Fruit fly (Drosophila melanogaster) whole organism, prepupa: ENCODE measurements around the gene CG5861.
A peak's percentile ranks its signal among the peaks of the same experiment; 100 is the strongest.

ENCODE experiments used
- CG10631 ChIP-seq: fragments of 200-800 bp; sonication (Bioruptor generic); optimal IDR thresholded peaks from 2 replicates; lab custom pipeline; 2016; ENCODE audit warnings: missing biosample characterization, missing genetic modification characterization
- CG10669 ChIP-seq: fragments of 200-800 bp; sonication (Bioruptor generic); optimal IDR thresholded peaks from 3 replicates; lab custom pipeline; 2018; ENCODE audit warnings: missing biosample characterization, mild to moderate bottlenecking, missing genetic modification characterization, moderate library complexity
- CG11762 ChIP-seq: fragments of 200-800 bp; sonication (Bioruptor generic); optimal IDR thresholded peaks from 3 replicates; lab custom pipeline; 2016; ENCODE audit warnings: missing biosample characterization, missing genetic modification characterization; ENCODE audit not compliant: insufficient read depth
- CG11902 ChIP-seq: fragments of 200-800 bp; sonication (Bioruptor generic); optimal IDR thresholded peaks from 3 replicates; lab custom pipeline; 2016; ENCODE audit warnings: missing biosample characterization, missing genetic modification characterization
- CG15336 ChIP-seq: fragments of 200-800 bp; sonication (Bioruptor generic); IDR thresholded peaks from 2 replicates; pipeline ENCODE4 v1.3.6; 2022; ENCODE audit warnings: missing biosample characterization, missing genetic modification characterization
- CG16779 ChIP-seq: fragments of 200-800 bp; sonication (Bioruptor generic); optimal IDR thresholded peaks from 3 replicates; lab custom pipeline; 2017; ENCODE audit warnings: missing biosample characterization, mild to moderate bottlenecking, missing genetic modification characterization
- CG3032 ChIP-seq: fragments of 200-800 bp; optimal IDR thresholded peaks from 2 replicates; lab custom pipeline; 2019; ENCODE audit warnings: missing biosample characterization, mild to moderate bottlenecking, missing genetic modification characterization, moderate library complexity
- CG31627 ChIP-seq: fragments of 200-800 bp; sonication (Bioruptor generic); optimal IDR thresholded peaks from 3 replicates; lab custom pipeline; 2016; ENCODE audit warnings: missing biosample characterization, missing genetic modification characterization
- CG32006 ChIP-seq: fragments of 200-800 bp; sonication (Bioruptor generic); optimal IDR thresholded peaks from 3 replicates; lab custom pipeline; 2017; ENCODE audit warnings: missing biosample characterization, mild to moderate bottlenecking, missing genetic modification characterization
- CG3919 ChIP-seq: fragments of 200-800 bp; sonication (Bioruptor generic); optimal IDR thresholded peaks from 3 replicates; lab custom pipeline; 2016; ENCODE audit warnings: missing biosample characterization, missing genetic modification characterization
- CG4318 ChIP-seq: fragments of 200-800 bp; sonication (Bioruptor generic); optimal IDR thresholded peaks from 3 replicates; lab custom pipeline; 2017; ENCODE audit warnings: missing biosample characterization, mild to moderate bottlenecking, missing genetic modification characterization
- CG6276 ChIP-seq: fragments of 200-800 bp; sonication (Bioruptor generic); optimal IDR thresholded peaks from 2 replicates; lab custom pipeline; 2017; ENCODE audit warnings: missing biosample characterization, mild to moderate bottlenecking, missing genetic modification characterization
- CG6792 ChIP-seq: fragments of 200-800 bp; sonication (Bioruptor generic); optimal IDR thresholded peaks from 3 replicates; lab custom pipeline; 2016; ENCODE audit warnings: missing biosample characterization, missing genetic modification characterization
- CG6808 ChIP-seq: fragments of 200-800 bp; sonication (Bioruptor generic); optimal IDR thresholded peaks from 3 replicates; lab custom pipeline; 2017; ENCODE audit warnings: missing biosample characterization, missing genetic modification characterization, mild to moderate bottlenecking, moderate library complexity, missing genetic modification reagents
- CG6854 ChIP-seq: fragments of 200-800 bp; sonication (Bioruptor generic); optimal IDR thresholded peaks from 2 replicates; lab custom pipeline; 2017; ENCODE audit warnings: missing biosample characterization, mild to moderate bottlenecking, missing genetic modification characterization
- CG7368 ChIP-seq: fragments of 200-800 bp; sonication (Bioruptor generic); optimal IDR thresholded peaks from 3 replicates; lab custom pipeline; 2016; ENCODE audit warnings: missing biosample characterization, missing genetic modification characterization
- CG8119 ChIP-seq: fragments of 200-800 bp; sonication (Bioruptor generic); IDR thresholded peaks from 3 replicates; pipeline ENCODE4 v1.3.6; 2022; ENCODE audit warnings: missing biosample characterization, missing genetic modification characterization
- CG8319 ChIP-seq: fragments of 200-800 bp; sonication (Bioruptor generic); optimal IDR thresholded peaks from 3 replicates; lab custom pipeline; 2016; ENCODE audit warnings: missing biosample characterization, missing genetic modification characterization
- CG9139 ChIP-seq: fragments of 200-800 bp; sonication (Bioruptor generic); optimal IDR thresholded peaks from 3 replicates; lab custom pipeline; 2017; ENCODE audit warnings: missing biosample characterization, mild to moderate bottlenecking, missing genetic modification characterization
- Eip75B ChIP-seq: fragments of 200-800 bp; sonication (Bioruptor generic); optimal IDR thresholded peaks from 3 replicates; lab custom pipeline; 2016; ENCODE audit warnings: missing biosample characterization, missing genetic modification characterization
- Eip78C ChIP-seq: fragments of 200-800 bp; sonication (Bioruptor generic); peaks from one replicate; lab custom pipeline; 2016; ENCODE audit warnings: missing biosample characterization, missing genetic modification characterization
- Eip93F ChIP-seq: fragments of 200-800 bp; sonication (Bioruptor generic); optimal IDR thresholded peaks from 2 replicates; lab custom pipeline; 2016; ENCODE audit warnings: missing biosample characterization, mild to moderate bottlenecking, missing genetic modification characterization
- Ets21C ChIP-seq: fragments of 200-800 bp; sonication (Bioruptor generic); optimal IDR thresholded peaks from 3 replicates; lab custom pipeline; 2016; ENCODE audit warnings: missing biosample characterization, missing genetic modification characterization
- Ets96B ChIP-seq: fragments of 200-800 bp; optimal IDR thresholded peaks from 2 replicates; lab custom pipeline; 2019; ENCODE audit warnings: missing biosample characterization, mild to moderate bottlenecking, missing genetic modification characterization, moderate library complexity
- Gug ChIP-seq: fragments of 200-800 bp; sonication (Bioruptor generic); IDR thresholded peaks from 2 replicates; pipeline ENCODE4 v1.3.6; 2022; ENCODE audit warnings: missing biosample characterization, missing genetic modification characterization
- Hr39 ChIP-seq: fragments of 200-800 bp; sonication (Bioruptor generic); optimal IDR thresholded peaks from 2 replicates; lab custom pipeline; 2016; ENCODE audit warnings: missing biosample characterization, missing genetic modification characterization
- Met ChIP-seq: fragments of 200-800 bp; sonication (Bioruptor generic); optimal IDR thresholded peaks from 3 replicates; lab custom pipeline; 2016; ENCODE audit warnings: missing biosample characterization, missing genetic modification characterization
- Smox ChIP-seq: fragments of 200-800 bp; sonication (Bioruptor generic); optimal IDR thresholded peaks from 3 replicates; lab custom pipeline; 2016; ENCODE audit warnings: missing biosample characterization, missing genetic modification characterization
- Sox102F ChIP-seq: fragments of 200-800 bp; sonication (Bioruptor generic); optimal IDR thresholded peaks from 2 replicates; lab custom pipeline; 2016; ENCODE audit warnings: missing biosample characterization, mild to moderate bottlenecking, missing genetic modification characterization
- achi ChIP-seq: fragments of 200-800 bp; sonication (Bioruptor generic); optimal IDR thresholded peaks from 3 replicates; lab custom pipeline; 2016; ENCODE audit warnings: missing biosample characterization, missing genetic modification characterization
- acj6 ChIP-seq: fragments of 200-800 bp; sonication (Bioruptor generic); optimal IDR thresholded peaks from 3 replicates; lab custom pipeline; 2016; ENCODE audit warnings: missing biosample characterization, missing genetic modification characterization
- cyc ChIP-seq: fragments of 200-800 bp; sonication (Bioruptor generic); optimal IDR thresholded peaks from 3 replicates; lab custom pipeline; 2016; ENCODE audit warnings: missing biosample characterization, missing genetic modification characterization
- dac ChIP-seq: fragments of 200-800 bp; sonication (Bioruptor generic); optimal IDR thresholded peaks from 2 replicates; lab custom pipeline; 2017; ENCODE audit warnings: missing biosample characterization, mild to moderate bottlenecking, missing genetic modification characterization
- dsx ChIP-seq: fragments of 200-800 bp; optimal IDR thresholded peaks from 3 replicates; lab custom pipeline; 2019; ENCODE audit warnings: missing biosample characterization, mild to moderate bottlenecking, missing genetic modification characterization, moderate library complexity; ENCODE audit not compliant: poor library complexity, severe bottlenecking
- eg ChIP-seq: fragments of 200-800 bp; sonication (Bioruptor generic); IDR thresholded peaks from 3 replicates; pipeline ENCODE4 v1.3.6; 2022; ENCODE audit warnings: missing biosample characterization, missing genetic modification characterization
- esn ChIP-seq: fragments of 200-800 bp; sonication (Bioruptor generic); optimal IDR thresholded peaks from 2 replicates; lab custom pipeline; 2016; ENCODE audit warnings: missing biosample characterization, mild to moderate bottlenecking, missing genetic modification characterization, moderate library complexity
- fd59A ChIP-seq: fragments of 200-800 bp; sonication (Bioruptor generic); optimal IDR thresholded peaks from 2 replicates; lab custom pipeline; 2017; ENCODE audit warnings: missing biosample characterization, mild to moderate bottlenecking, missing genetic modification characterization, missing genetic modification reagents
- fkh ChIP-seq: fragments of 200-800 bp; sonication (Bioruptor generic); optimal IDR thresholded peaks from 3 replicates; lab custom pipeline; 2017; ENCODE audit warnings: missing biosample characterization, mild to moderate bottlenecking, missing genetic modification characterization, moderate library complexity
- net ChIP-seq: fragments of 200-800 bp; sonication (Bioruptor generic); optimal IDR thresholded peaks from 3 replicates; lab custom pipeline; 2016; ENCODE audit warnings: missing biosample characterization, missing genetic modification characterization
- spab ChIP-seq: fragments of 200-800 bp; sonication (Bioruptor generic); optimal IDR thresholded peaks from 2 replicates; lab custom pipeline; 2017; ENCODE audit warnings: missing biosample characterization, mild to moderate bottlenecking, missing genetic modification characterization, missing genetic modification reagents
- ss ChIP-seq, 2 experiments: fragments of 200-800 bp; sonication (Bioruptor generic); optimal IDR thresholded peaks; 2 replicates in 1 of 2; 3 replicates in 1 of 2; lab custom pipeline; 2017 to 2018; ENCODE audit warnings: mild to moderate bottlenecking in 2 of 2, missing biosample characterization in 2 of 2, missing genetic modification characterization in 2 of 2, moderate library complexity in 1 of 2
- svp ChIP-seq: fragments of 200-800 bp; sonication (Bioruptor generic); peaks from one replicate; lab custom pipeline; 2016; ENCODE audit warnings: missing biosample characterization, missing genetic modification characterization
- topi ChIP-seq: fragments of 200-800 bp; sonication (Bioruptor generic); optimal IDR thresholded peaks from 3 replicates; lab custom pipeline; 2016; ENCODE audit warnings: missing biosample characterization, missing genetic modification characterization
- vri ChIP-seq: fragments of 200-800 bp; sonication (Bioruptor generic); optimal IDR thresholded peaks from 3 replicates; lab custom pipeline; 2016; ENCODE audit warnings: missing biosample characterization, mild to moderate bottlenecking, missing genetic modification characterization

The CG5861 gene

DNA sequence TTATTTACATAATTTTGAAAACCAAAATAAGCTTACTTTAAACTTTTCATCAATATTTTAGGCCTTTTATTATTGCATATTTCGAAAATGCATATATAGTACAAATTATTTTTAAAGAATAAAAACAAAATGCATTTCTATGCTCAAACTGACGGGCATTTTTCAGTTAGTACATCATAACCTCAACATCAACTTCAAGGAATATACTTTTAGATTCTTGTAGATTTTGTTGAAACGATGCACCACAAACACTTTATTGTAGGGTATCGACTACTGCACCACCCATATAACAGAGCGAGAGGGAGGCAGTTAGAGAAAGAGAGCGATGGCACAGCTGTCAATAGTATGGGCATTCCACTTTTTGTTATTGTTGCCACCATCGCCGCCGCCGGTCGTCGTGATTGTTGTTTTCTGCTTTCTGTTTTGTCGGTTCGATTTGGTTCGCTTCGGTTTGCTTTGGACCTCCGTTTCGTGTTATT is 27.3 kb downstream of the CG5861 start (continued):
- peak; percentile 52 for TF ChIP-seq CG31627 (GFP tag; lab: Kevin White, UChicago)
- TF ChIP-seq CG6854 (GFP tag; lab: Kevin White, UChicago): peak; percentile 35
- TF ChIP-seq CG16779 (tag; lab: Kevin White, UChicago): peak; percentile 80
- TF ChIP-seq Eip93F (GFP tag; lab: Kevin White, UChicago): no peak
- TF ChIP-seq Sox102F (GFP tag; lab: Kevin White, UChicago): peak; percentile 63
- TF ChIP-seq CG6276: peak; percentile 92
- TF ChIP-seq eg: peak; percentile 82
- peak; percentile 73 for TF ChIP-seq Smox (GFP tag; lab: Kevin White, UChicago)

DNA sequence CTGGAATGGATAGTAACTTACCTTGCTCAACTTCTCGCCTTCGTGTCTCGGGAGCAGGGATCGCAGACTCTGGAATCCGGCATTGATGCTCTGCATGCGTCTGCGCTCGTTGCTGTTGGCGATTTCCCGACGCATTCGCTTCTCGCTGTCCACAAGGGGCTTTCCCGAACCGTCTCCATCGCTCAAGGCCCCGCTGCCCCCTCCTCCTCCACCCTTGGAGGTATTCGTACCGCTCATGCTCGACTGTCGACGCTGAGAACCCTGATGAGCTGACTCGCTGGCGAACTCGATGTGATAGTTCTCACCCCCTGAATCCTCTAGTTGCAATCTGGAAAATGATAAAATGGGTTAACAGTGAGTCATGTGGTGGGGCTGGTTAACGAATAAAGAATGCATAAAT is 28.3 kb downstream of the CG5861 start:
- no peak for TF ChIP-seq CG7368
- TF ChIP-seq Eip78C (GFP tag; lab: Kevin White, UChicago): peak; percentile 45

DNA sequence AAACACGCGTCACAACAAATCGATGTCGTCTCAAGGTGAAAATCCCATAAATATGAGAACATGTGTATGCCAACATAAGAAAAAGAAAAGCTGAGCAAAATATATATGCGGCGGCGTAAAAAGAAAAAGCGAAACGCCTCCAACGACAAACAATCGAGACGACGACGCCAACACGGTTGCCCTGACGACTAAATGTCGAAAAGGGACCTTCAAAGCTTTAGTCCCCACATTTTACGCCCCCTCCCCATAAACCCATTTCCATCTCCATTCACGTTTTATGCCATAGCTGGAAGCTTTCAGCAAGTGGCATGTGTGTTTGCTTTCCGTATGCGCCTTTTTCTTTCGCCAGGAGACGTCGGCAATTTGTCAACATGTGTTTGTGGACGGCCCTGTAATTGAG is 29.2 kb downstream of the CG5861 start:
- TF ChIP-seq CG4318 (GFP tag; lab: Kevin White, UChicago): no peak
- TF ChIP-seq svp (GFP tag; lab: Kevin White, UChicago): no peak
- no peak for TF ChIP-seq Hr39 (GFP tag; lab: Kevin White, UChicago)
- TF ChIP-seq vri (GFP tag; lab: Kevin White, UChicago): no peak
- TF ChIP-seq fd59A (GFP tag; lab: Kevin White, UChicago): no peak
- TF ChIP-seq Smox (GFP tag; lab: Kevin White, UChicago): no peak
- TF ChIP-seq net (GFP tag; lab: Kevin White, UChicago): no peak
- TF ChIP-seq eg: no peak
- no peak for TF ChIP-seq CG32006 (GFP tag; lab: Kevin White, UChicago)
- no peak for TF ChIP-seq Ets96B
- TF ChIP-seq Met (GFP tag; lab: Kevin White, UChicago): no peak
- TF ChIP-seq CG6808 (GFP tag; lab: Kevin White, UChicago): no peak
- no peak for TF ChIP-seq Eip93F (GFP tag; lab: Kevin White, UChicago)
- TF ChIP-seq CG3032 (tag; lab: Kevin White, UChicago): no peak
- TF ChIP-seq CG8119 (GFP tag; lab: Robert Waterston, UW): no peak
- TF ChIP-seq CG11902: no peak
- TF ChIP-seq CG7368: no peak
- no peak for TF ChIP-seq CG11762
- TF ChIP-seq cyc (GFP tag; lab: Kevin White, UChicago): no peak
- no peak for TF ChIP-seq CG15336 (GFP tag; lab: Robert Waterston, UW)

DNA sequence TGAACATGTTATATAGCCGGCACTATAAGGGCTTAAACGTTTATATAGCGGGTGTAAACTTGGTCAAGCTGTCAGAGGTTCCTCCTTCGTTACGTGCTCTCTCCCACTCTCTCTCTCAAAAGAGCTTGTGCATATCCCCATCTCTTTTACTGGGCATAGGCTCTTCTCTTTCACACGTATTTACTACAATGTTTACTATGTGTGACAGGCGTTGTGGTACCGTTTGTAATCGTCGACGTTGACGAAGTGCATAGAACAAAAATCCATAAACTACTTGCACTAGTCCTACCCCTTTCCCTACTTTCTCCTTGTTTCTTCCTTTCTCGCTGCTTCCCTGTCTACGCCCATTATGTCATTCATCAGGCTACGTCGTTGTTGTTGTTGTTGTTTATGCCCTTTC is 30.3 kb downstream of the CG5861 start:
- no peak for TF ChIP-seq spab (GFP tag; lab: Kevin White, UChicago)
- peak; percentile 70 for TF ChIP-seq dsx (GFP tag; lab: Kevin White, UChicago)
- no peak for TF ChIP-seq CG10631 (GFP tag; lab: Kevin White, UChicago)
- no peak for TF ChIP-seq Ets21C (GFP tag; lab: Kevin White, UChicago)
- TF ChIP-seq topi: no peak
- TF ChIP-seq fkh (GFP tag; lab: Kevin White, UChicago): peak; percentile 38
- TF ChIP-seq, all 60 proteins: peak for 2

DNA sequence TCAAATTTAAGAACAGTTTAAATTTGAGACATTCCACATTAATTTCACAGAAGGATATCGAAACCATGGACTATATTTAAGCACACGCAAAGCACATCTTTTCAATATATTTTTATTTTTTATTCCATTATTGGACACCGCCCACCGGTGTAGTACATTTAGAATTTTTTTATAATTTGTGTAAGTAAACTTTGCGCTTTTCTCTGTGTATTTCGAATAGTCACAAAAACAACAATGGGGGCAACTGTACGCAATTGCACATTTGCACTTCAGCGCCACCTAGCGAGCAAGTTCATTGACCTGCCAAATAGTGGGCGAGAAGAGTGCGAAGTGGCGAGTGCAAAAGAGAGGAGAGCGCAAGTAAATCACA is 31.3 kb downstream of the CG5861 start:
- TF ChIP-seq fd59A (GFP tag; lab: Kevin White, UChicago) (no peak), esn (GFP tag; lab: Kevin White, UChicago) (peak; percentile 53), CG6792 (GFP tag; lab: Kevin White, UChicago) (no peak), CG10669 (GFP tag; lab: Kevin White, UChicago) (peak; percentile 43), CG7368 (no peak), Sox102F (GFP tag; lab: Kevin White, UChicago) (peak; percentile 49), dac (GFP tag; lab: Kevin White, UChicago) (peak; percentile 72), CG10631 (GFP tag; lab: Kevin White, UChicago) (peak; percentile 50), cyc (GFP tag; lab: Kevin White, UChicago) (peak; percentile 11), CG9139 (GFP tag; lab: Kevin White, UChicago) (no peak), CG8319 (GFP tag; lab: Kevin White, UChicago) (no peak), CG6276 (peak; percentile 77), spab (GFP tag; lab: Kevin White, UChicago) (peak; percentile 23), Gug (GFP tag; lab: Robert Waterston, UW) (peak; percentile 51; the same call in 1 of the 2 replicates), achi (GFP tag; lab: Kevin White, UChicago) (peak; percentile 43), net (GFP tag; lab: Kevin White, UChicago) (peak; percentile 32), Eip75B (peak; percentile 47), acj6 (GFP tag; lab: Kevin White, UChicago) (peak; percentile 40), CG11762 (peak; percentile 14), ss (GFP tag; optimal IDR thresholded peaks at IDR 0.05; lab: Kevin White, UChicago) (no peak), CG3919 (GFP tag; lab: Kevin White, UChicago) (peak; percentile 27)
